Worm (Caenorhabditis elegans) whole organism, L2 larva: ENCODE data around the gene F33A8.7.

Source experiments
- C34F6.9 ChIP-seq: fragments of 150-350 bp; optimal IDR thresholded peaks from 2 replicates; lab custom pipeline; 2014; ENCODE audit warnings: missing biosample characterization, missing genetic modification characterization
- F13H6.1 ChIP-seq: sonication (generic microtip); optimal IDR thresholded peaks from 2 replicates; lab custom pipeline; 2016; ENCODE audit warnings: missing genetic modification characterization, missing compliant biosample characterization
- R02D3.7 ChIP-seq: fragments of 150-350 bp; optimal IDR thresholded peaks from 2 replicates; lab custom pipeline; 2014; ENCODE audit warnings: missing biosample characterization, missing genetic modification characterization
- Y55F3AM.14 ChIP-seq: fragments of 200-800 bp; sonication (Bioruptor generic); optimal IDR thresholded peaks from 2 replicates; lab custom pipeline; 2018; ENCODE audit warnings: mild to moderate bottlenecking, missing genetic modification characterization, missing compliant biosample characterization
- ZK546.5 ChIP-seq: sonication (generic microtip); optimal IDR thresholded peaks from 2 replicates; lab custom pipeline; 2017; ENCODE audit warnings: missing biosample characterization, missing genetic modification characterization
- alr-1 ChIP-seq: fragments of 150-350 bp; optimal IDR thresholded peaks from 2 replicates; lab custom pipeline; 2014; ENCODE audit warnings: missing biosample characterization, missing genetic modification characterization
- aly-2 ChIP-seq: fragments of 150-350 bp; optimal IDR thresholded peaks from 2 replicates; lab custom pipeline; 2014; ENCODE audit warnings: missing biosample characterization, missing genetic modification characterization
- ama-1 ChIP-seq: fragments of 150-350 bp; optimal IDR thresholded peaks from 2 replicates; lab custom pipeline; 2018; ENCODE audit warnings: inconsistent platforms
- blmp-1 ChIP-seq: sonication (generic microtip); optimal IDR thresholded peaks from 2 replicates; lab custom pipeline; 2017; ENCODE audit warnings: missing genetic modification characterization, mild to moderate bottlenecking, missing compliant biosample characterization, antibody characterized with exemption, moderate library complexity; ENCODE audit not compliant: insufficient read depth
- ceh-16 ChIP-seq: fragments of 150-350 bp; optimal IDR thresholded peaks from 2 replicates; lab custom pipeline; 2014; ENCODE audit warnings: missing biosample characterization, missing genetic modification characterization
- ceh-82 ChIP-seq: fragments of 150-350 bp; optimal IDR thresholded peaks from 2 replicates; lab custom pipeline; 2014; ENCODE audit warnings: missing biosample characterization, missing genetic modification characterization
- dmd-4 ChIP-seq: sonication (generic microtip); optimal IDR thresholded peaks from 2 replicates; lab custom pipeline; 2017; ENCODE audit warnings: missing biosample characterization, missing genetic modification characterization
- egl-27 ChIP-seq: sonication (generic microtip); optimal IDR thresholded peaks from 3 replicates; lab custom pipeline; 2017; ENCODE audit warnings: missing biosample characterization, missing genetic modification reagents, missing genetic modification characterization
- elt-3 ChIP-seq: sonication (generic microtip); optimal IDR thresholded peaks from 2 replicates; lab custom pipeline; 2017; ENCODE audit warnings: missing biosample characterization, missing genetic modification characterization
- lin-13 ChIP-seq: fragments of 150-350 bp; optimal IDR thresholded peaks from 2 replicates; lab custom pipeline; 2014; ENCODE audit warnings: missing biosample characterization, missing genetic modification reagents, missing genetic modification characterization
- lin-39 ChIP-seq: fragments of 150-350 bp; optimal IDR thresholded peaks from 2 replicates; lab custom pipeline; 2014; ENCODE audit warnings: missing biosample characterization, missing genetic modification reagents, missing genetic modification characterization
- lsy-2 ChIP-seq, 2 experiments: fragments of 150-350 bp in 1 of 2; sonication (generic microtip) in 1 of 2; optimal IDR thresholded peaks; 2 replicates each; lab custom pipeline; 2014 to 2017; ENCODE audit warnings: missing biosample characterization in 2 of 2, missing genetic modification characterization in 2 of 2
- mdl-1 ChIP-seq, 2 experiments: fragments of 150-350 bp in 1 of 2; sonication (generic microtip) in 1 of 2; optimal IDR thresholded peaks; 2 replicates each; lab custom pipeline; 2017; ENCODE audit warnings: missing biosample characterization in 2 of 2, missing genetic modification characterization in 2 of 2
- nhr-10 ChIP-seq: sonication (generic microtip); optimal IDR thresholded peaks from 2 replicates; lab custom pipeline; 2017; ENCODE audit warnings: missing biosample characterization, missing genetic modification characterization
- nhr-129 ChIP-seq: fragments of 150-350 bp; optimal IDR thresholded peaks from 2 replicates; lab custom pipeline; 2014; ENCODE audit warnings: missing biosample characterization, missing genetic modification characterization
- nhr-21 ChIP-seq: fragments of 150-350 bp; optimal IDR thresholded peaks from 2 replicates; lab custom pipeline; 2014; ENCODE audit warnings: missing biosample characterization, missing genetic modification characterization
- nhr-23 ChIP-seq: fragments of 150-350 bp; optimal IDR thresholded peaks from 2 replicates; lab custom pipeline; 2014; ENCODE audit warnings: missing biosample characterization, missing genetic modification reagents, missing genetic modification characterization
- nhr-237 ChIP-seq: fragments of 150-350 bp; optimal IDR thresholded peaks from 2 replicates; lab custom pipeline; 2014; ENCODE audit warnings: missing biosample characterization, missing genetic modification characterization
- nhr-25 ChIP-seq: fragments of 150-350 bp; sonication (generic microtip); optimal IDR thresholded peaks from 3 replicates; lab custom pipeline; 2014; ENCODE audit warnings: missing biosample characterization, missing genetic modification characterization
- nhr-6 ChIP-seq: fragments of 150-350 bp; optimal IDR thresholded peaks from 2 replicates; lab custom pipeline; 2014; ENCODE audit warnings: missing biosample characterization, missing genetic modification characterization
- nhr-77 ChIP-seq: fragments of 150-350 bp; optimal IDR thresholded peaks from 2 replicates; lab custom pipeline; 2014; ENCODE audit warnings: missing biosample characterization, missing genetic modification characterization
- peb-1 ChIP-seq: fragments of 150-350 bp; optimal IDR thresholded peaks from 2 replicates; lab custom pipeline; 2014; ENCODE audit warnings: missing biosample characterization, missing genetic modification characterization
- skn-1 ChIP-seq: sonication (generic microtip); optimal IDR thresholded peaks from 2 replicates; lab custom pipeline; 2017; ENCODE audit warnings: missing biosample characterization, missing genetic modification characterization
- sma-9 ChIP-seq, 2 experiments: fragments of 150-350 bp in 1 of 2; sonication (generic microtip) in 1 of 2; optimal IDR thresholded peaks; 2 replicates each; lab custom pipeline; 2014 to 2016; ENCODE audit warnings: missing genetic modification characterization in 2 of 2, mild to moderate bottlenecking in 1 of 2, missing biosample characterization in 1 of 2, missing compliant biosample characterization in 1 of 2, missing genetic modification reagents in 1 of 2, moderate library complexity in 1 of 2
- unc-55 ChIP-seq: fragments of 150-350 bp; sonication (generic microtip); optimal IDR thresholded peaks from 3 replicates; lab custom pipeline; 2014; ENCODE audit warnings: missing biosample characterization, missing genetic modification reagents, missing genetic modification characterization
- unc-62 ChIP-seq: fragments of 150-350 bp; optimal IDR thresholded peaks from 2 replicates; lab custom pipeline; 2014; ENCODE audit warnings: missing biosample characterization, missing genetic modification reagents, missing genetic modification characterization
- zag-1 ChIP-seq: fragments of 150-350 bp; optimal IDR thresholded peaks from 2 replicates; lab custom pipeline; 2014; ENCODE audit warnings: missing biosample characterization, missing genetic modification characterization
- ztf-1 ChIP-seq: fragments of 200-800 bp; sonication (Bioruptor generic); conservative IDR thresholded peaks from 2 replicates; pipeline ENCODE4 v1.3.6; 2022; ENCODE audit warnings: missing genetic modification characterization, missing compliant biosample characterization
- ztf-11 ChIP-seq: sonication (generic microtip); optimal IDR thresholded peaks from 2 replicates; lab custom pipeline; 2017; ENCODE audit warnings: missing biosample characterization, missing genetic modification characterization

Gene F33A8.7

ce11 chrII:11020707-11021106 is 4.8 kb downstream of the F33A8.7 start:
- peak; percentile 97 for TF ChIP-seq blmp-1
- TF ChIP-seq nhr-6 (tag; lab: Kevin White, UChicago): no peak
- peak; percentile 37 for TF ChIP-seq sma-9 (GFP tag; optimal IDR thresholded peaks at IDR 0.05; lab: Kevin White, UChicago)
- no peak for TF ChIP-seq sma-9 (tag; optimal IDR thresholded peaks at IDR 0.05; lab: Kevin White, UChicago)
- TF ChIP-seq nhr-25 (tag; lab: Kevin White, UChicago): peak; percentile 66
- peak; percentile 59 for TF ChIP-seq ceh-16 (tag; lab: Kevin White, UChicago)

- no peak for TF ChIP-seq unc-55
- TF ChIP-seq zag-1 (tag; lab: Kevin White, UChicago): no peak
- peak; percentile 63 for TF ChIP-seq blmp-1
- TF ChIP-seq nhr-77 (tag; lab: Kevin White, UChicago): no peak
- no peak for TF ChIP-seq nhr-21 (tag; lab: Kevin White, UChicago)
- TF ChIP-seq ceh-16 (tag; lab: Kevin White, UChicago): peak; percentile 85
- no peak for TF ChIP-seq nhr-23 (tag; lab: Kevin White, UChicago)
- peak; percentile 43 for TF ChIP-seq sma-9 (GFP tag; optimal IDR thresholded peaks at IDR 0.05; lab: Kevin White, UChicago)
- no peak for TF ChIP-seq sma-9 (tag; optimal IDR thresholded peaks at IDR 0.05; lab: Kevin White, UChicago)
- no peak for TF ChIP-seq ceh-82 (tag; lab: Kevin White, UChicago)
- TF ChIP-seq skn-1 (tag; lab: Kevin White, UChicago): no peak
- TF ChIP-seq nhr-25 (tag; lab: Kevin White, UChicago): peak; percentile 52
These were observed 8.6 kb downstream of the F33A8.7 start for ce11 chrII:11016884-11017283.

- TF ChIP-seq nhr-6 (tag; lab: Kevin White, UChicago) (no peak), ztf-1 (GFP tag; lab: Robert Waterston, UW) (no peak), C34F6.9 (tag; lab: Kevin White, UChicago) (no peak), nhr-129 (no peak), egl-27 (tag; lab: Kevin White, UChicago) (no peak), zag-1 (tag; lab: Kevin White, UChicago) (no peak), ZK546.5 (tag; lab: Kevin White, UChicago) (no peak), R02D3.7 (tag; lab: Kevin White, UChicago) (no peak), lsy-2 (tag; optimal IDR thresholded peaks at IDR 0.05; lab: Kevin White, UChicago) (no peak), ztf-11 (tag; lab: Kevin White, UChicago) (no peak)
These were observed 8.8 kb downstream of the F33A8.7 start, which contains the start of gene ram-2 for ce11 chrII:11016835-11016883. ram-2 (minus strand) TSS chrII:11016881.

ce11 chrII:11016435-11016834 is 9.0 kb downstream of the F33A8.7 start:
- no peak for TF ChIP-seq peb-1 (tag; lab: Kevin White, UChicago)
- TF ChIP-seq sma-9 (GFP tag; optimal IDR thresholded peaks at IDR 0.05; lab: Kevin White, UChicago): no peak
- TF ChIP-seq sma-9 (tag; optimal IDR thresholded peaks at IDR 0.05; lab: Kevin White, UChicago): no peak

ce11 chrII:11015734-11016133 is 9.7 kb downstream of the F33A8.7 start:
- TF ChIP-seq nhr-6 (tag; lab: Kevin White, UChicago): no peak

ce11 chrII:11015210-11015609 is 10.3 kb downstream of the F33A8.7 start:
- TF ChIP-seq nhr-25 (tag; lab: Kevin White, UChicago): peak; percentile 73
- no peak for TF ChIP-seq dmd-4 (tag; lab: Kevin White, UChicago)
- TF ChIP-seq ama-1 (lab: Kevin White, UChicago): peak; percentile 51

ce11 chrII:11013667-11014066 is 11.8 kb downstream of the F33A8.7 start, which contains the start of gene col-81:
col-81 (minus strand) TSS chrII:11013767.
- no peak for TF ChIP-seq ceh-82 (tag; lab: Kevin White, UChicago)
- no peak for TF ChIP-seq alr-1 (tag; lab: Kevin White, UChicago)
- no peak for TF ChIP-seq mdl-1 (tag; optimal IDR thresholded peaks at IDR 0.05; lab: Kevin White, UChicago)
- no peak for TF ChIP-seq Y55F3AM.14 (GFP tag; lab: Kevin White, UChicago)
- TF ChIP-seq lin-13 (GFP tag; lab: Kevin White, UChicago): no peak
- no peak for TF ChIP-seq nhr-237
- TF ChIP-seq nhr-23 (tag; lab: Kevin White, UChicago): no peak
- TF ChIP-seq elt-3 (tag; lab: Kevin White, UChicago): no peak
- no peak for TF ChIP-seq ZK546.5 (tag; lab: Kevin White, UChicago)
- no peak for TF ChIP-seq ztf-1 (GFP tag; lab: Robert Waterston, UW)
- TF ChIP-seq aly-2 (tag; lab: Kevin White, UChicago): no peak
- no peak for TF ChIP-seq ceh-16 (tag; lab: Kevin White, UChicago)
- no peak for TF ChIP-seq peb-1 (tag; lab: Kevin White, UChicago)
- no peak for TF ChIP-seq nhr-10 (tag; lab: Kevin White, UChicago)
- no peak for TF ChIP-seq F13H6.1 (tag; lab: Kevin White, UChicago)
- TF ChIP-seq nhr-6 (tag; lab: Kevin White, UChicago): no peak
- TF ChIP-seq lin-39 (tag; lab: Kevin White, UChicago): no peak
- TF ChIP-seq unc-62 (GFP tag; lab: Kevin White, UChicago): no peak
